Worm (Caenorhabditis elegans) whole organism, L1 larva: ENCODE data around the gene irld-64.

Source experiments
- Y116A8C.19 ChIP-seq: sonication (generic microtip); optimal IDR thresholded peaks from 2 replicates; lab custom pipeline; 2016; ENCODE audit warnings: missing compliant biosample characterization, missing genetic modification characterization, borderline replicate concordance
- aha-1 ChIP-seq: fragments of 150-350 bp; optimal IDR thresholded peaks from 2 replicates; lab custom pipeline; 2014; ENCODE audit warnings: missing biosample characterization, missing genetic modification characterization
- aly-2 ChIP-seq: fragments of 150-350 bp; optimal IDR thresholded peaks from 2 replicates; lab custom pipeline; 2014; ENCODE audit warnings: missing biosample characterization, missing genetic modification characterization
- ceh-82 ChIP-seq, 3 experiments: fragments of 150-350 bp in 1 of 3; sonication (generic microtip) in 2 of 3; optimal IDR thresholded peaks; 2 replicates each; lab custom pipeline; 2014 to 2017; ENCODE audit warnings: missing biosample characterization in 3 of 3, missing genetic modification characterization in 3 of 3
- efl-1 ChIP-seq, 4 experiments: fragments of 150-350 bp; optimal IDR thresholded peaks in 3 of 4; peaks in 1 of 4; 1 replicate in 1 of 4; 2 replicates in 3 of 4; lab custom pipeline; 2014; ENCODE audit warnings: missing biosample characterization in 2 of 4, missing genetic modification characterization in 2 of 4, missing genetic modification reagents in 2 of 4
- nhr-237 ChIP-seq: fragments of 150-350 bp; optimal IDR thresholded peaks from 2 replicates; lab custom pipeline; 2014; ENCODE audit warnings: missing biosample characterization, missing genetic modification characterization
- nhr-76 ChIP-seq: sonication (generic microtip); optimal IDR thresholded peaks from 2 replicates; lab custom pipeline; 2017; ENCODE audit warnings: missing biosample characterization, missing genetic modification characterization
- nhr-77 ChIP-seq: fragments of 150-350 bp; optimal IDR thresholded peaks from 2 replicates; lab custom pipeline; 2014; ENCODE audit warnings: missing biosample characterization, missing genetic modification characterization
- pqm-1 ChIP-seq: sonication (generic microtip); optimal IDR thresholded peaks from 3 replicates; lab custom pipeline; 2017; ENCODE audit warnings: missing biosample characterization, missing genetic modification characterization
- sox-4 ChIP-seq: sonication (generic microtip); optimal IDR thresholded peaks from 2 replicates; lab custom pipeline; 2016; ENCODE audit warnings: missing genetic modification characterization, missing compliant biosample characterization
- ztf-11 ChIP-seq, 2 experiments: sonication (generic microtip); optimal IDR thresholded peaks; 2 replicates each; lab custom pipeline; 2016 to 2017; ENCODE audit warnings: missing genetic modification characterization in 2 of 2, missing biosample characterization in 1 of 2, missing compliant biosample characterization in 1 of 2

DNA sequence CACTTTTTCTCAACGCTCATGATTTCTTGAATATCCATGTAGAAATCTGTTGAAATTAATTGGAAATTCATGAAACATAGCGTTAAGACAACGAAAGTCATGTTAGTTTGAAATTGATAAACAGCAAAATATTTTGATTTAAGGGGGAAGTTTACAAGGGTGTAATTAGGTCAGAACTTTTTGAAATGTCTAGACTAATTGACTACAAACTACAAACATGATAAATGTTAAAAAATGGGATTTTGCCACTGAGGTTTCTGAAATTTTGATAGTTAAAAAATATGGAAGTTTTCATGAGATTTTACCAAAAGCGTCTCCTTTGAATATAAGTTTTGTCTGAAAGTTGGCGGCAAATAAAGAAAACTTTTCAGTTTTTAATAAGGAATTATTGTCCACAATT is 7.5 kb upstream of the irld-64 start, which contains the start of gene irld-65:
- TF ChIP-seq ceh-82 (tag; optimal IDR thresholded peaks at IDR 0.05; lab: Kevin White, UChicago): no peak
- no peak for TF ChIP-seq pqm-1 (tag; lab: Kevin White, UChicago)
- no peak for TF ChIP-seq nhr-77 (tag; lab: Kevin White, UChicago)
- no peak for TF ChIP-seq sox-4
- TF ChIP-seq nhr-237 (tag; lab: Kevin White, UChicago): no peak
- TF ChIP-seq ztf-11 (tag; optimal IDR thresholded peaks at IDR 0.05; lab: Kevin White, UChicago): no peak
- TF ChIP-seq aly-2: no peak
- no peak for TF ChIP-seq aha-1 (tag; lab: Kevin White, UChicago)
- no peak for TF ChIP-seq Y116A8C.19 (tag; lab: Kevin White, UChicago)
- no peak for TF ChIP-seq efl-1 (optimal IDR thresholded peaks at IDR 0.05; lab: Kevin White, UChicago)
- no peak for TF ChIP-seq efl-1 (GFP tag; optimal IDR thresholded peaks at IDR 0.05 in 1 of 2; lab: Kevin White, UChicago)
- no peak for TF ChIP-seq nhr-76 (tag; lab: Kevin White, UChicago)
